Worm (Caenorhabditis elegans) whole organism, early embryonic: ENCODE data around the gene F01D4.5.

Experiments used
- ama-1 ChIP-seq: fragments of 150-350 bp; optimal IDR thresholded peaks from 2 replicates; lab custom pipeline; 2014
- ets-7 ChIP-seq: sonication (generic microtip); optimal IDR thresholded peaks from 2 replicates; lab custom pipeline; 2016; ENCODE audit warnings: missing genotype, missing genetic modification characterization, missing compliant biosample characterization
- flt-1 ChIP-seq: fragments of 200-800 bp; sonication (Bioruptor generic); IDR thresholded peaks from 2 replicates; pipeline ENCODE4 v1.3.6; 2022; ENCODE audit warnings: missing genetic modification characterization, missing compliant biosample characterization
- tbx-37 ChIP-seq: fragments of 200-800 bp; sonication (Bioruptor generic); conservative IDR thresholded peaks from 2 replicates; pipeline ENCODE4 v1.3.6; 2022; ENCODE audit warnings: missing genetic modification reagents, missing genetic modification characterization, missing compliant biosample characterization
- tra-4 ChIP-seq: sonication (generic microtip); optimal IDR thresholded peaks from 2 replicates; lab custom pipeline; 2017; ENCODE audit warnings: missing genetic modification characterization, missing compliant biosample characterization

DNA sequence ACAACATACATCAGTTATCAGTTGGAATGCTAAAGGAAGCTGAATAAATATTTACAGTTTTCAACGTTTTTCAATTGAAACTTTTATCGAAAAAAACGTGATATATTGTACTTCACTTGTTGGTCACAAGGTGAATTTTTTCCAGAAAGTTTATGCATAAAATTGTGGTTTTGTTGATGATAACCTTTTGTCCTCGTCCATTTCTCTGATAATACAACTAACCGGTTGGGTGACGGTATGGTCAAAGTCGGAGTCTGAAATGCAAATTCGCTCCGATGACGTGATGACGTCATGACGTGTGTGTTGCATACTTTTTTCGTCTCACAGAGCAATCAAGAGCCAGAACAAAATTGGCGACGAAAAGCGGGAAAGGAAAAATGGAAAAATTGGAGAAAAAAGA is 28.0 kb upstream of the F01D4.5 start:
- TF ChIP-seq ets-7 (tag; lab: Kevin White, UChicago) (no peak), tbx-37 (GFP tag; lab: Robert Waterston, UW) (no peak), flt-1 (no peak), ama-1 (lab: Kevin White, UChicago) (no peak), tra-4 (no peak)
